Worm (Caenorhabditis elegans) whole organism, L3 larva: Measurements from ENCODE around the gene best-18.

Source experiments
- ama-1 ChIP-seq: fragments of 150-350 bp; optimal IDR thresholded peaks from 2 replicates; lab custom pipeline; 2018
- ceh-16 ChIP-seq: sonication (generic microtip); optimal IDR thresholded peaks from 2 replicates; lab custom pipeline; 2017; ENCODE audit warnings: missing biosample characterization, missing genetic modification characterization
- ceh-82 ChIP-seq: fragments of 150-350 bp; optimal IDR thresholded peaks from 2 replicates; lab custom pipeline; 2014; ENCODE audit warnings: missing biosample characterization, missing genetic modification characterization
- egl-27 ChIP-seq: sonication (generic microtip); optimal IDR thresholded peaks from 4 replicates; lab custom pipeline; 2017; ENCODE audit warnings: missing biosample characterization, missing genetic modification reagents, missing genetic modification characterization
- lin-39 ChIP-seq: fragments of 150-350 bp; optimal IDR thresholded peaks from 2 replicates; lab custom pipeline; 2018; ENCODE audit warnings: missing biosample characterization, missing genetic modification reagents, missing genetic modification characterization
- nfya-1 ChIP-seq: sonication (generic microtip); optimal IDR thresholded peaks from 2 replicates; lab custom pipeline; 2017; ENCODE audit warnings: missing genetic modification characterization, mild to moderate bottlenecking, missing compliant biosample characterization, antibody characterized with exemption, moderate library complexity; ENCODE audit not compliant: insufficient read depth
- nhr-28 ChIP-seq: fragments of 150-350 bp; optimal IDR thresholded peaks from 2 replicates; lab custom pipeline; 2014; ENCODE audit warnings: missing biosample characterization, missing genetic modification characterization
- nhr-77 ChIP-seq: fragments of 150-350 bp; optimal IDR thresholded peaks from 2 replicates; lab custom pipeline; 2014; ENCODE audit warnings: missing biosample characterization, missing genetic modification characterization

- TF ChIP-seq egl-27 (tag; lab: Kevin White, UChicago): no peak
- no peak for TF ChIP-seq ama-1
- TF ChIP-seq ceh-16 (tag; lab: Kevin White, UChicago): no peak
- TF ChIP-seq nhr-77: no peak
- TF ChIP-seq lin-39 (tag; lab: Kevin White, UChicago): no peak
- no peak for TF ChIP-seq nhr-28 (tag; lab: Kevin White, UChicago)
- TF ChIP-seq ceh-82 (tag; lab: Kevin White, UChicago): no peak
- TF ChIP-seq nfya-1 (tag; lab: Kevin White, UChicago): no peak
These were observed 16.3 kb upstream of the best-18 start for ce11 chrIII:10195911-10196310.
